Worm (Caenorhabditis elegans): ENCODE data around the gene F32D8.15.

The F32D8.15 gene

DNA sequence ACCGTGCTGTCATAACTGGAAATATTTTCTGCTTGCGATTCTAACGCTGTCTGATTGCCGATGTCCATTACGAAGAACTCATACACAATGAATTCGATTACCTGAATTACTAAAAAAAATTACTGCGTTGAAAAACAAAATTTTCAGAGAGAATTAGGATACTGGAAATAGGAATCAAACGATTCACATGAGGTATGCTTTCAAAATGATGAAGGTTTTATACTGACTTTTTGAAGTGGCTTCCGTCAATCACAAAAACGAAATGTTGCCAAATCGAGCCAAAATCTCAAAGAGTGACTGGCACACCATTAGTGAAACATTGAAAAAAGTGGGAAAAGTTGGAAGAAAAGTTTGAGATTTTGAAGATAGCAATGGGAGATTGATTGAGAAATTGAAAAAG, 5.2 kb downstream of the F32D8.15 start, which contains the start of gene zzz-1:
Gene zzz-1, minus strand, starts transcription at position 101 of the 400 bp plus-strand sequence.
- no peak for TF ChIP-seq unc-98 (GFP tag; IDR thresholded peaks at IDR 0.05)
- no peak for TF ChIP-seq tbx-2 (tag; optimal IDR thresholded peaks at IDR 0.05)
- TF ChIP-seq elt-3 (tag; optimal IDR thresholded peaks at IDR 0.05) = no peak
- TF ChIP-seq blmp-1 (tag; optimal IDR thresholded peaks at IDR 0.05) = no peak
- TF ChIP-seq pqm-1 (tag; optimal IDR thresholded peaks at IDR 0.05) = no peak

ce11 chrV:10909959-10910358, 6.1 kb downstream of the F32D8.15 start:
- peak; percentile 49 for TF ChIP-seq rnt-1 (tag; optimal IDR thresholded peaks at IDR 0.05)
- no peak for TF ChIP-seq isw-1 (GFP tag; IDR thresholded peaks at IDR 0.05)
- peak; percentile 5 for TF ChIP-seq pag-3 (tag; optimal IDR thresholded peaks at IDR 0.05; ENCODE audit: borderline replicate concordance, insufficient read depth)
- TF ChIP-seq lsy-2 (tag; optimal IDR thresholded peaks at IDR 0.05) = peak in 1 of 2 experiments; percentile 26
- peak; percentile 44 for TF ChIP-seq lin-14 (GFP tag; optimal IDR thresholded peaks at IDR 0.05)
- peak; percentile 65 for TF ChIP-seq lin-39 (tag; optimal IDR thresholded peaks at IDR 0.05)
- TF ChIP-seq nhr-237 (tag; optimal IDR thresholded peaks at IDR 0.05) = no peak
- peak; percentile 51 for TF ChIP-seq nhr-71 (tag; optimal IDR thresholded peaks at IDR 0.05)

DNA sequence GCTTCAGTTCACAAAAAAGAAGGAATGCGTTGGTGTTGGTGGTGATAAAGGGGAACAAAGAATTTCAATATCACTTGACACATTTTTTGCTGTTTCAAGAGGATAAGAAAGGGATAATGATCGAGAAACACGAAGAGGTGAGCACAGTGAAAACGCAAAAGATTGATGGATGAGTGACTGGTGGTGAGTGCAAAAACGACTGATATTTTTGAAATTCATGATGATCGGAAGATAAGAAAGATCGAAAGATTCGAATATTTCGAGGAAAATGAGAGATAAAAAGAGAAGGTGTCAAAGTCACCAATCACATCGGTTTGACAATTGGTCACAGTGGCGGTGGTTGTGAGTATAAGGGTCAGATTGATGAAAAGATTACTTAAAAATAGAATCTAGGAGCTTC, 12.1 kb downstream of the F32D8.15 start:
- TF ChIP-seq egl-27 (tag; optimal IDR thresholded peaks at IDR 0.05) (no peak), pqm-1 (tag; optimal IDR thresholded peaks at IDR 0.05) (no peak), lir-3 (tag; optimal IDR thresholded peaks at IDR 0.05; ENCODE audit: poor library complexity) (no peak), isw-1 (GFP tag; IDR thresholded peaks at IDR 0.05) (no peak), lin-14 (GFP tag; optimal IDR thresholded peaks at IDR 0.05) (peak; percentile 54), snpc-4 (tag; optimal IDR thresholded peaks at IDR 0.05) (no peak), lin-13 (GFP tag; optimal IDR thresholded peaks at IDR 0.05) (no peak), rnt-1 (tag; optimal IDR thresholded peaks at IDR 0.05) (peak; percentile 44), Y116A8C.19 (tag; optimal IDR thresholded peaks at IDR 0.05; ENCODE audit: borderline replicate concordance) (no peak), skn-1 (tag; optimal IDR thresholded peaks at IDR 0.05) (no peak), lin-35 (GFP tag; optimal IDR thresholded peaks at IDR 0.05) (no peak), nhr-237 (tag; optimal IDR thresholded peaks at IDR 0.05) (no peak), sup-37 (GFP tag; optimal IDR thresholded peaks at IDR 0.05) (no peak), tbx-2 (tag; optimal IDR thresholded peaks at IDR 0.05) (no peak), elt-2 (tag; optimal IDR thresholded peaks at IDR 0.05) (no peak), lin-39 (tag; optimal IDR thresholded peaks at IDR 0.05) (no peak), C16A3.4 (tag; optimal IDR thresholded peaks at IDR 0.05) (no peak), fkh-4 (tag; optimal IDR thresholded peaks at IDR 0.05; ENCODE audit: borderline replicate concordance) (no peak), zip-4 (GFP tag; optimal IDR thresholded peaks at IDR 0.05) (no peak), fos-1 (tag; optimal IDR thresholded peaks at IDR 0.05) (no peak), snu-23 (GFP tag; optimal IDR thresholded peaks at IDR 0.05) (no peak), lsy-2 (tag; optimal IDR thresholded peaks at IDR 0.05) (peak in 1 of 2 experiments; percentile 36), irx-1 (tag; optimal IDR thresholded peaks at IDR 0.05) (no peak), swsn-7 (tag; optimal IDR thresholded peaks at IDR 0.05) (no peak), aly-2 (tag; optimal IDR thresholded peaks at IDR 0.05) (no peak), nhr-71 (tag; optimal IDR thresholded peaks at IDR 0.05) (peak; percentile 53), mdl-1 (tag; optimal IDR thresholded peaks at IDR 0.05) (no peak), blmp-1 (tag; optimal IDR thresholded peaks at IDR 0.05) (no peak), ceh-90 (tag; optimal IDR thresholded peaks at IDR 0.05) (no peak), nhr-77 (tag; optimal IDR thresholded peaks at IDR 0.05) (no peak), tlp-1 (tag; optimal IDR thresholded peaks at IDR 0.05) (no peak), ceh-82 (tag; optimal IDR thresholded peaks at IDR 0.05) (no peak), nhr-90 (tag; optimal IDR thresholded peaks at IDR 0.05; ENCODE audit: poor library complexity) (no peak), nhr-20 (tag; optimal IDR thresholded peaks at IDR 0.05) (peak; percentile 19), fkh-10 (GFP tag; optimal IDR thresholded peaks at IDR 0.05) (no peak)
